Fruit fly (Drosophila melanogaster): ENCODE results near the gene CG7300.

Gene CG7300

dm6 chr2L:10735923-10736322 is 38.1 kb upstream of the CG7300 start, which contains the start of gene Nup107 (continued):
- TF ChIP-seq CG18011 (GFP tag; optimal IDR thresholded peaks at IDR 0.05) (no peak), lmd (GFP tag; IDR thresholded peaks at IDR 0.05) (peak; percentile 5; the same call in 1 of the 2 replicates), Sox102F (GFP tag; optimal IDR thresholded peaks at IDR 0.05) (peak; percentile 11), CG3163 (GFP tag; optimal IDR thresholded peaks at IDR 0.05) (no peak), CG5953 (GFP tag; IDR thresholded peaks at IDR 0.05) (no peak), CG13424 (tag; optimal IDR thresholded peaks at IDR 0.05) (peak; percentile 42), Lim3 (GFP tag; IDR thresholded peaks at IDR 0.05) (no peak), CG30403 (GFP tag; optimal IDR thresholded peaks at IDR 0.05) (peak; percentile 35), maf-S (GFP tag; optimal IDR thresholded peaks at IDR 0.05) (peak; percentile 16), fd3F (GFP tag; optimal IDR thresholded peaks at IDR 0.05) (no peak), CG31388 (GFP tag; optimal IDR thresholded peaks at IDR 0.05) (no peak), CG7357 (GFP tag; IDR thresholded peaks at IDR 0.05) (peak; percentile 94), salm (tag; optimal IDR thresholded peaks at IDR 0.05) (no peak), CHES-1-like (GFP tag; optimal IDR thresholded peaks at IDR 0.05) (peak; percentile 6), CG33213 (GFP tag; optimal IDR thresholded peaks at IDR 0.05) (no peak), Sin3A (optimal IDR thresholded peaks at IDR 0.05) (peak; percentile 62), CG2129 (GFP tag; IDR thresholded peaks at IDR 0.05; ENCODE audit: partially characterized antibody) (no peak), CG8765 (GFP tag; IDR thresholded peaks at IDR 0.05) (no peak), CG15514 (GFP tag; optimal IDR thresholded peaks at IDR 0.05) (peak; percentile 49), CG31224 (GFP tag; IDR thresholded peaks at IDR 0.05) (no peak), CG7987 (GFP tag; optimal IDR thresholded peaks at IDR 0.05) (no peak), ci (GFP tag; IDR thresholded peaks at IDR 0.05) (no peak), ftz-f1 (GFP tag; optimal IDR thresholded peaks at IDR 0.05) (no peak), kni (GFP tag; optimal IDR thresholded peaks at IDR 0.05) (no peak), corto (GFP tag; optimal IDR thresholded peaks at IDR 0.05) (no peak), Mrtf (GFP tag; IDR thresholded peaks at IDR 0.05) (no peak), CG18764 (GFP tag; optimal IDR thresholded peaks at IDR 0.05) (peak; percentile 37), CG12659 (GFP tag; optimal IDR thresholded peaks at IDR 0.05) (peak; percentile 14), fd96Cb (tag; optimal IDR thresholded peaks at IDR 0.05) (peak; percentile 7), sens (GFP tag) (peak; percentile 84), jigr1 (GFP tag; IDR thresholded peaks at IDR 0.05) (no peak), slbo (GFP tag; IDR thresholded peaks at IDR 0.05) (peak; percentile 54; the same call in 1 of the 2 replicates), CG4820 (GFP tag; optimal IDR thresholded peaks at IDR 0.05) (peak; percentile 9), CG17361 (GFP tag; IDR thresholded peaks at IDR 0.05) (peak; percentile 32; the same call in 1 of the 3 replicates), seq (GFP tag; IDR thresholded peaks at IDR 0.05) (no peak), Sox100B (GFP tag; optimal IDR thresholded peaks at IDR 0.05) (no peak), CG9609 (GFP tag; optimal IDR thresholded peaks at IDR 0.05) (peak; percentile 4), BEAF-32 (GFP tag; optimal IDR thresholded peaks at IDR 0.05) (peak; percentile 40), abd-A (tag; optimal IDR thresholded peaks at IDR 0.05) (no peak), CG12155 (GFP tag; optimal IDR thresholded peaks at IDR 0.05) (peak; percentile 60), CG10543 (GFP tag; optimal IDR thresholded peaks at IDR 0.05) (no peak), Drgx (GFP tag; IDR thresholded peaks at IDR 0.05) (no peak), Pdp1 (GFP tag; optimal IDR thresholded peaks at IDR 0.05) (peak in 1 of 2 experiments; percentile 52), so (GFP tag; IDR thresholded peaks at IDR 0.05) (no peak), CG2712 (tag; optimal IDR thresholded peaks at IDR 0.05) (peak; percentile 44), CG17912 (GFP tag; optimal IDR thresholded peaks at IDR 0.05) (no peak), CG43689 (GFP tag; IDR thresholded peaks at IDR 0.05) (no peak), CG13894 (tag; optimal IDR thresholded peaks at IDR 0.05) (no peak), CoRest (tag; optimal IDR thresholded peaks at IDR 0.05) (peak; percentile 30), CG7786 (GFP tag; optimal IDR thresholded peaks at IDR 0.05) (peak; percentile 1), Lpt (GFP tag; optimal IDR thresholded peaks at IDR 0.05) (no peak), CG4854 (GFP tag; optimal IDR thresholded peaks at IDR 0.05) (no peak)
